Worm (Caenorhabditis elegans) whole organism, young adult: ENCODE results near the gene R02D5.3.

Experiments
- B0019.2 ChIP-seq: fragments of 200-800 bp; sonication (Bioruptor generic); conservative IDR thresholded peaks from 2 replicates; pipeline ENCODE4 v1.3.6; 2022; ENCODE audit warnings: missing genetic modification reagents, missing genetic modification characterization, missing compliant biosample characterization
- C06A6.2 ChIP-seq: fragments of 200-800 bp; sonication (Bioruptor generic); conservative IDR thresholded peaks from 2 replicates; pipeline ENCODE4 v1.3.6; 2022; ENCODE audit warnings: missing genetic modification characterization, missing compliant biosample characterization
- F23B12.7 ChIP-seq: sonication (generic microtip); optimal IDR thresholded peaks from 2 replicates; lab custom pipeline; 2017; ENCODE audit warnings: missing genetic modification characterization, mild to moderate bottlenecking, missing compliant biosample characterization, antibody characterized with exemption, moderate library complexity; ENCODE audit not compliant: insufficient read depth
- F49E8.2 ChIP-seq: sonication (generic microtip); optimal IDR thresholded peaks from 3 replicates; lab custom pipeline; 2017; ENCODE audit warnings: missing genetic modification characterization, mild to moderate bottlenecking, missing compliant biosample characterization, antibody characterized with exemption, moderate library complexity; ENCODE audit not compliant: insufficient read depth
- F52B5.7 ChIP-seq: sonication (generic microtip); optimal IDR thresholded peaks from 2 replicates; lab custom pipeline; 2016; ENCODE audit warnings: mild to moderate bottlenecking, missing genetic modification characterization, missing compliant biosample characterization
- K11D2.4 ChIP-seq: fragments of 200-800 bp; sonication (Bioruptor generic); IDR thresholded peaks from 2 replicates; pipeline ENCODE4 v1.3.6; 2022; ENCODE audit warnings: missing genetic modification reagents, missing genetic modification characterization, missing compliant biosample characterization
- K12H6.12 ChIP-seq: fragments of 200-800 bp; sonication (Bioruptor generic); optimal IDR thresholded peaks from 2 replicates; lab custom pipeline; 2018; ENCODE audit warnings: mild to moderate bottlenecking, missing genetic modification characterization, missing compliant biosample characterization
- Y53F4B.3 ChIP-seq: fragments of 200-800 bp; sonication (Bioruptor generic); IDR thresholded peaks from 2 replicates; pipeline ENCODE4 v1.3.6; 2022; ENCODE audit warnings: missing genetic modification reagents, missing genetic modification characterization, missing compliant biosample characterization
- Y53G8AR.9 ChIP-seq: fragments of 200-800 bp; sonication (Bioruptor generic); conservative IDR thresholded peaks from 2 replicates; pipeline ENCODE4 v1.3.6; 2022; ENCODE audit warnings: missing genetic modification reagents, missing genetic modification characterization, missing compliant biosample characterization
- Y67H2A.10 ChIP-seq: fragments of 200-800 bp; sonication (Bioruptor generic); conservative IDR thresholded peaks from 2 replicates; pipeline ENCODE4 v1.3.6; 2022; ENCODE audit warnings: missing genetic modification reagents, missing genetic modification characterization, missing compliant biosample characterization
- Y95B8A.8 ChIP-seq: fragments of 200-800 bp; sonication (Bioruptor generic); IDR thresholded peaks from 2 replicates; pipeline ENCODE4 v1.3.6; 2022; ENCODE audit warnings: missing genetic modification reagents, missing genetic modification characterization, missing compliant biosample characterization
- aptf-2 ChIP-seq: fragments of 200-800 bp; sonication (Bioruptor generic); conservative IDR thresholded peaks from 2 replicates; pipeline ENCODE4 v1.3.6; 2022; ENCODE audit warnings: missing genetic modification reagents, missing genetic modification characterization, missing compliant biosample characterization
- athp-1 ChIP-seq: sonication (generic microtip); optimal IDR thresholded peaks from 2 replicates; lab custom pipeline; 2017; ENCODE audit warnings: mild to moderate bottlenecking, missing genetic modification characterization, missing compliant biosample characterization
- attf-6 ChIP-seq: fragments of 200-800 bp; sonication (Bioruptor generic); IDR thresholded peaks from 2 replicates; pipeline ENCODE4 v1.3.6; 2022; ENCODE audit warnings: missing genetic modification reagents, missing genetic modification characterization, missing compliant biosample characterization
- ccch-3 ChIP-seq: fragments of 200-800 bp; sonication (Bioruptor generic); optimal IDR thresholded peaks from 2 replicates; lab custom pipeline; 2018; ENCODE audit warnings: mild to moderate bottlenecking, missing genetic modification characterization, missing compliant biosample characterization
- ceh-100 ChIP-seq: fragments of 200-800 bp; sonication (Bioruptor generic); IDR thresholded peaks from 2 replicates; pipeline ENCODE4 v1.3.6; 2022; ENCODE audit warnings: missing genetic modification reagents, missing genetic modification characterization, missing compliant biosample characterization
- ceh-40 ChIP-seq: fragments of 200-800 bp; sonication (Bioruptor generic); IDR thresholded peaks from 2 replicates; pipeline ENCODE4 v1.3.6; 2022; ENCODE audit warnings: missing genetic modification characterization, missing compliant biosample characterization
- ceh-79 ChIP-seq: sonication (generic microtip); optimal IDR thresholded peaks from 2 replicates; lab custom pipeline; 2017; ENCODE audit warnings: mild to moderate bottlenecking, missing genetic modification characterization, missing compliant biosample characterization
- ceh-91 ChIP-seq: fragments of 200-800 bp; sonication (Bioruptor generic); IDR thresholded peaks from 2 replicates; pipeline ENCODE4 v1.3.6; 2022; ENCODE audit warnings: missing genetic modification reagents, missing genetic modification characterization, missing compliant biosample characterization
- ekl-4 ChIP-seq: fragments of 200-800 bp; sonication (Bioruptor generic); IDR thresholded peaks from 2 replicates; pipeline ENCODE4 v1.3.6; 2022; ENCODE audit warnings: missing genetic modification reagents, missing genetic modification characterization, missing compliant biosample characterization
- him-1 ChIP-seq: sonication (generic microtip); optimal IDR thresholded peaks from 2 replicates; lab custom pipeline; 2016; ENCODE audit warnings: missing genotype, missing genetic modification reagents, missing genetic modification characterization, missing compliant biosample characterization
- hmg-1.2 ChIP-seq: fragments of 200-800 bp; sonication (Bioruptor generic); IDR thresholded peaks from 2 replicates; pipeline ENCODE4 v1.3.6; 2022; ENCODE audit warnings: missing genetic modification reagents, missing genetic modification characterization, missing compliant biosample characterization
- hrde-1 ChIP-seq: sonication (generic microtip); optimal IDR thresholded peaks from 2 replicates; lab custom pipeline; 2016; ENCODE audit warnings: missing genetic modification characterization, mild to moderate bottlenecking, missing compliant biosample characterization, moderate library complexity, missing genotype, missing genetic modification reagents, borderline replicate concordance
- hsf-1 ChIP-seq: fragments of 200-800 bp; sonication (Bioruptor generic); IDR thresholded peaks from 2 replicates; pipeline ENCODE4 v1.3.6; 2022; ENCODE audit warnings: missing genetic modification reagents, missing genetic modification characterization, missing compliant biosample characterization
- let-607 ChIP-seq, 2 experiments: fragments of 200-800 bp in 1 of 2; sonication (Bioruptor generic) in 1 of 2; sonication (generic microtip) in 1 of 2; optimal IDR thresholded peaks; 2 replicates each; lab custom pipeline; 2016 to 2018; ENCODE audit warnings: mild to moderate bottlenecking in 2 of 2, missing compliant biosample characterization in 2 of 2, missing genetic modification characterization in 2 of 2, moderate library complexity in 2 of 2, missing genotype in 1 of 2
- lin-54 ChIP-seq: fragments of 200-800 bp; sonication (Bioruptor generic); optimal IDR thresholded peaks from 2 replicates; lab custom pipeline; 2018; ENCODE audit warnings: mild to moderate bottlenecking, missing genetic modification characterization, missing compliant biosample characterization
- lsl-1 ChIP-seq: fragments of 200-800 bp; sonication (Bioruptor generic); optimal IDR thresholded peaks from 2 replicates; lab custom pipeline; 2018; ENCODE audit warnings: mild to moderate bottlenecking, missing genetic modification characterization, moderate library complexity, missing compliant biosample characterization
- madf-3 ChIP-seq: fragments of 200-800 bp; sonication (Bioruptor generic); IDR thresholded peaks from 2 replicates; pipeline ENCODE4 v1.3.6; 2022; ENCODE audit warnings: missing genetic modification reagents, missing genetic modification characterization, missing compliant biosample characterization
- madf-6 ChIP-seq: fragments of 200-800 bp; sonication (Bioruptor generic); IDR thresholded peaks from 2 replicates; pipeline ENCODE4 v1.3.6; 2022; ENCODE audit warnings: missing genetic modification reagents, missing genetic modification characterization, missing compliant biosample characterization
- madf-8 ChIP-seq: fragments of 200-800 bp; sonication (Bioruptor generic); conservative IDR thresholded peaks from 2 replicates; pipeline ENCODE4 v1.3.6; 2022; ENCODE audit warnings: missing genetic modification reagents, missing genetic modification characterization, missing compliant biosample characterization
- mxl-1 ChIP-seq: sonication (generic microtip); optimal IDR thresholded peaks from 2 replicates; lab custom pipeline; 2016; ENCODE audit warnings: missing genetic modification characterization, missing compliant biosample characterization
- nfya-2 ChIP-seq: fragments of 200-800 bp; sonication (Bioruptor generic); IDR thresholded peaks from 2 replicates; pipeline ENCODE4 v1.3.6; 2022; ENCODE audit warnings: missing genetic modification reagents, missing genetic modification characterization, missing compliant biosample characterization
- nhr-120 ChIP-seq: fragments of 200-800 bp; sonication (Bioruptor generic); IDR thresholded peaks from 2 replicates; pipeline ENCODE4 v1.3.6; 2022; ENCODE audit warnings: missing genetic modification characterization, missing compliant biosample characterization
- nhr-90 ChIP-seq: sonication (generic microtip); optimal IDR thresholded peaks from 2 replicates; lab custom pipeline; 2016; ENCODE audit warnings: missing genotype, mild to moderate bottlenecking, missing genetic modification characterization, missing compliant biosample characterization
- rpc-1 ChIP-seq, 2 experiments: fragments of 150-350 bp in 1 of 2; sonication (generic microtip) in 1 of 2; optimal IDR thresholded peaks; 2 replicates each; lab custom pipeline; 2014 to 2018; ENCODE audit warnings: missing biosample characterization in 1 of 2, missing genetic modification characterization in 1 of 2, missing genetic modification reagents in 1 of 2, missing genotype in 1 of 2
- snpc-1.1 ChIP-seq: sonication (generic microtip); optimal IDR thresholded peaks from 2 replicates; lab custom pipeline; 2017; ENCODE audit warnings: missing genetic modification characterization, mild to moderate bottlenecking, missing compliant biosample characterization, antibody characterized with exemption, moderate library complexity, missing genotype, missing genetic modification reagents; ENCODE audit not compliant: insufficient read depth
- snpc-1.3 ChIP-seq: sonication (generic microtip); optimal IDR thresholded peaks from 2 replicates; lab custom pipeline; 2017; ENCODE audit warnings: missing genetic modification characterization, mild to moderate bottlenecking, missing compliant biosample characterization, antibody characterized with exemption, moderate library complexity, missing genotype, missing genetic modification reagents; ENCODE audit not compliant: insufficient read depth
- snpc-3.4 ChIP-seq: sonication (generic microtip); optimal IDR thresholded peaks from 2 replicates; lab custom pipeline; 2017; ENCODE audit warnings: missing genetic modification characterization, mild to moderate bottlenecking, missing compliant biosample characterization, antibody characterized with exemption, moderate library complexity, missing genotype, missing genetic modification reagents
- snpc-4 ChIP-seq, 5 experiments: fragments of 150-350 bp in 1 of 5; sonication (generic microtip) in 4 of 5; optimal IDR thresholded peaks; 2 replicates each; lab custom pipeline; 2014 to 2018; ENCODE audit warnings: missing genetic modification characterization in 5 of 5, missing biosample characterization in 3 of 5, antibody characterized with exemption in 2 of 5, mild to moderate bottlenecking in 2 of 5, missing compliant biosample characterization in 2 of 5, missing genotype in 2 of 5, moderate library complexity in 2 of 5, missing genetic modification reagents in 1 of 5
- somi-1 ChIP-seq: fragments of 200-800 bp; sonication (Bioruptor generic); optimal IDR thresholded peaks from 2 replicates; lab custom pipeline; 2018; ENCODE audit warnings: mild to moderate bottlenecking, missing genetic modification characterization, missing compliant biosample characterization
- tlf-1 ChIP-seq: fragments of 200-800 bp; sonication (Bioruptor generic); optimal IDR thresholded peaks from 2 replicates; lab custom pipeline; 2018; ENCODE audit warnings: mild to moderate bottlenecking, missing genetic modification characterization, missing compliant biosample characterization
- unc-130 ChIP-seq: sonication (generic microtip); optimal IDR thresholded peaks from 2 replicates; lab custom pipeline; 2016; ENCODE audit warnings: missing genetic modification reagents, missing genetic modification characterization, missing compliant biosample characterization
- xnd-1 ChIP-seq: sonication (generic microtip); optimal IDR thresholded peaks from 2 replicates; lab custom pipeline; 2016; ENCODE audit warnings: missing genotype, missing genetic modification reagents, missing genetic modification characterization, missing compliant biosample characterization
- ztf-28 ChIP-seq: fragments of 200-800 bp; sonication (Bioruptor generic); IDR thresholded peaks from 2 replicates; pipeline ENCODE4 v1.3.6; 2022; ENCODE audit warnings: missing genetic modification reagents, missing genetic modification characterization, missing compliant biosample characterization

The R02D5.3 gene

ce11 chrV:14456626-14457025 is 26.3 kb upstream of the R02D5.3 start, which contains the start of gene bmk-1 (continued):
- TF ChIP-seq aptf-2, result 0 out of 2 replicates have a peak, but pooled peaks have one; percentile 36
- 0 out of 2 replicates have a peak, but pooled peaks have one; percentile 32 for TF ChIP-seq madf-6 (GFP tag; lab: Robert Waterston, UW)
- no peak for TF ChIP-seq F52B5.7 (tag; lab: Kevin White, UChicago)
- no peak for TF ChIP-seq K12H6.12 (tag; lab: Kevin White, UChicago)
- TF ChIP-seq nfya-2 (GFP tag; lab: Robert Waterston, UW), result no peak
- no peak for TF ChIP-seq K11D2.4 (GFP tag; lab: Robert Waterston, UW)
- no peak for TF ChIP-seq snpc-1.1
- TF ChIP-seq ceh-79 (tag; lab: Kevin White, UChicago), result no peak
- no peak for TF ChIP-seq attf-6 (GFP tag; lab: Robert Waterston, UW)
- no peak for TF ChIP-seq mxl-1

ce11 chrV:14457070-14457469 is 25.9 kb upstream of the R02D5.3 start, which contains the start of gene coh-3:
Gene coh-3 (plus strand): TSS chrV:14457422.
- TF ChIP-seq ceh-100 (peak; percentile 57; the same call in 1 of the 2 replicates), aptf-2 (peak; percentile 65; the same call in 1 of the 2 replicates), madf-8 (GFP tag; lab: Robert Waterston, UW) (peak; percentile 96), somi-1 (GFP tag; lab: Kevin White, UChicago) (no peak), xnd-1 (tag; lab: Kevin White, UChicago) (peak; percentile 99), Y95B8A.8 (GFP tag; lab: Robert Waterston, UW) (0 out of 2 replicates have a peak, but pooled peaks have one; percentile 35), ceh-91 (GFP tag; lab: Robert Waterston, UW) (peak; percentile 96), attf-6 (GFP tag; lab: Robert Waterston, UW) (peak; percentile 70), hrde-1 (no peak), snpc-1.3 (tag; lab: Kevin White, UChicago) (peak; percentile 92), snpc-4 (GFP tag; optimal IDR thresholded peaks at IDR 0.05; lab: Kevin White, UChicago) (no peak), snpc-4 (tag; optimal IDR thresholded peaks at IDR 0.05; lab: Kevin White, UChicago) (peak in 3 of 4 experiments; percentile 46 to 74 (median 71)), lin-54 (GFP tag; lab: Kevin White, UChicago) (peak; percentile 90), let-607 (tag; optimal IDR thresholded peaks at IDR 0.05; lab: Kevin White, UChicago) (no peak), C06A6.2 (GFP tag; lab: Robert Waterston, UW) (no peak), ccch-3 (no peak), Y67H2A.10 (GFP tag; lab: Robert Waterston, UW) (0 out of 2 replicates have a peak, but pooled peaks have one; percentile 25), Y53F4B.3 (GFP tag; lab: Robert Waterston, UW) (peak; percentile 61; the same call in 1 of the 2 replicates), nhr-120 (no peak), him-1 (tag; lab: Kevin White, UChicago) (peak; percentile 53), athp-1 (peak; percentile 25), snpc-3.4 (peak; percentile 95), F49E8.2 (tag; lab: Kevin White, UChicago) (peak; percentile 94), unc-130 (GFP tag; lab: Kevin White, UChicago) (peak; percentile 59), ztf-28 (GFP tag; lab: Robert Waterston, UW) (peak; percentile 53; the same call in 1 of the 2 replicates), madf-3 (GFP tag; lab: Robert Waterston, UW) (peak; percentile 90), lsl-1 (GFP tag; lab: Kevin White, UChicago) (peak; percentile 99), ekl-4 (GFP tag; lab: Robert Waterston, UW) (peak; percentile 88), ceh-40 (GFP tag; lab: Robert Waterston, UW) (no peak), hsf-1 (GFP tag; lab: Robert Waterston, UW) (peak; percentile 93), F23B12.7 (tag; lab: Kevin White, UChicago) (peak; percentile 65), rpc-1 (optimal IDR thresholded peaks at IDR 0.05; lab: Kevin White, UChicago) (no peak), rpc-1 (tag; optimal IDR thresholded peaks at IDR 0.05; lab: Kevin White, UChicago) (peak; percentile 1), Y53G8AR.9 (peak; percentile 81), nhr-90 (tag; lab: Kevin White, UChicago) (no peak), hmg-1.2 (GFP tag; lab: Robert Waterston, UW) (peak; percentile 49; the same call in 1 of the 2 replicates), tlf-1 (GFP tag; lab: Kevin White, UChicago) (peak; percentile 88), B0019.2 (GFP tag; lab: Robert Waterston, UW) (peak; percentile 33; the same call in 1 of the 2 replicates)
